Worm (Caenorhabditis elegans) whole organism, late embryonic: ENCODE data around the gene Y49A3A.4.
A peak's percentile ranks its signal among the peaks of the same experiment; 100 is the strongest.

Source experiments
- C08G9.2 ChIP-seq: sonication (generic microtip); optimal IDR thresholded peaks from 2 replicates; lab custom pipeline; 2016; ENCODE audit warnings: mild to moderate bottlenecking, missing genetic modification characterization, moderate library complexity, missing compliant biosample characterization
- C38D4.7 ChIP-seq: fragments of 200-800 bp; sonication (Bioruptor generic); optimal IDR thresholded peaks from 2 replicates; lab custom pipeline; 2018; ENCODE audit warnings: mild to moderate bottlenecking, missing genetic modification characterization, moderate library complexity, missing compliant biosample characterization
- K02D7.2 ChIP-seq: sonication (generic microtip); optimal IDR thresholded peaks from 2 replicates; lab custom pipeline; 2017; ENCODE audit warnings: mild to moderate bottlenecking, missing genetic modification characterization, missing compliant biosample characterization
- K09A11.1 ChIP-seq: sonication (generic microtip); optimal IDR thresholded peaks from 2 replicates; lab custom pipeline; 2017; ENCODE audit warnings: antibody characterized with exemption, mild to moderate bottlenecking, missing genetic modification characterization, missing compliant biosample characterization; ENCODE audit not compliant: insufficient read depth
- T23F11.4 ChIP-seq: fragments of 200-800 bp; sonication (Bioruptor generic); optimal IDR thresholded peaks from 2 replicates; lab custom pipeline; 2018; ENCODE audit warnings: mild to moderate bottlenecking, missing genetic modification characterization, missing compliant biosample characterization
- Y22D7AL.16 ChIP-seq: sonication (generic microtip); optimal IDR thresholded peaks from 2 replicates; lab custom pipeline; 2016; ENCODE audit warnings: missing genetic modification characterization, missing compliant biosample characterization
- ama-1 ChIP-seq: fragments of 150-350 bp; optimal IDR thresholded peaks from 2 replicates; lab custom pipeline; 2014
- ceh-14 ChIP-seq: sonication (generic microtip); optimal IDR thresholded peaks from 2 replicates; lab custom pipeline; 2016; ENCODE audit warnings: missing genotype, missing genetic modification characterization, missing compliant biosample characterization
- ceh-18 ChIP-seq: sonication (generic microtip); optimal IDR thresholded peaks from 2 replicates; lab custom pipeline; 2016; ENCODE audit warnings: missing genetic modification characterization, missing compliant biosample characterization
- ceh-2 ChIP-seq: sonication (generic microtip); optimal IDR thresholded peaks from 2 replicates; lab custom pipeline; 2016; ENCODE audit warnings: missing genotype, missing genetic modification characterization, missing compliant biosample characterization
- ceh-22 ChIP-seq: sonication (generic microtip); optimal IDR thresholded peaks from 2 replicates; lab custom pipeline; 2017; ENCODE audit warnings: missing biosample characterization, missing genetic modification characterization
- ceh-24 ChIP-seq: sonication (generic microtip); optimal IDR thresholded peaks from 2 replicates; lab custom pipeline; 2016; ENCODE audit warnings: mild to moderate bottlenecking, missing genetic modification characterization, missing compliant biosample characterization
- ceh-30 ChIP-seq: fragments of 150-350 bp; optimal IDR thresholded peaks from 2 replicates; lab custom pipeline; 2014; ENCODE audit warnings: missing biosample characterization, missing genetic modification characterization
- ceh-45 ChIP-seq: fragments of 200-800 bp; sonication (Bioruptor generic); IDR thresholded peaks from 2 replicates; pipeline ENCODE4 v1.3.6; 2022; ENCODE audit warnings: missing genetic modification reagents, missing genetic modification characterization, missing compliant biosample characterization
- ceh-48 ChIP-seq: sonication (generic microtip); optimal IDR thresholded peaks from 2 replicates; lab custom pipeline; 2016; ENCODE audit warnings: missing genetic modification characterization, inconsistent platforms, missing compliant biosample characterization
- ceh-6 ChIP-seq: fragments of 200-800 bp; sonication (Bioruptor generic); optimal IDR thresholded peaks from 2 replicates; lab custom pipeline; 2018; ENCODE audit warnings: mild to moderate bottlenecking, missing genetic modification characterization, missing compliant biosample characterization
- ceh-9 ChIP-seq: sonication (generic microtip); optimal IDR thresholded peaks from 2 replicates; lab custom pipeline; 2016; ENCODE audit warnings: mild to moderate bottlenecking, missing genetic modification characterization, inconsistent platforms, missing compliant biosample characterization
- dmd-4 ChIP-seq: sonication (generic microtip); optimal IDR thresholded peaks from 2 replicates; lab custom pipeline; 2016; ENCODE audit warnings: borderline replicate concordance, missing genetic modification characterization, missing compliant biosample characterization
- dve-1 ChIP-seq: sonication (generic microtip); optimal IDR thresholded peaks from 2 replicates; lab custom pipeline; 2017; ENCODE audit warnings: antibody characterized with exemption, mild to moderate bottlenecking, missing genetic modification characterization, missing compliant biosample characterization
- elt-2 ChIP-seq: sonication (generic microtip); optimal IDR thresholded peaks from 2 replicates; lab custom pipeline; 2016; ENCODE audit warnings: missing genetic modification reagents, missing genetic modification characterization, missing compliant biosample characterization
- elt-4 ChIP-seq: sonication (generic microtip); optimal IDR thresholded peaks from 2 replicates; lab custom pipeline; 2016; ENCODE audit warnings: missing genetic modification characterization, missing compliant biosample characterization
- ets-4 ChIP-seq: sonication (generic microtip); optimal IDR thresholded peaks from 2 replicates; lab custom pipeline; 2016; ENCODE audit warnings: missing genetic modification characterization, missing compliant biosample characterization
- fkh-10 ChIP-seq: fragments of 150-350 bp; optimal IDR thresholded peaks from 2 replicates; lab custom pipeline; 2014; ENCODE audit warnings: missing biosample characterization, missing genetic modification reagents, missing genetic modification characterization
- gmeb-2 ChIP-seq: sonication (generic microtip); optimal IDR thresholded peaks from 2 replicates; lab custom pipeline; 2016; ENCODE audit warnings: missing genetic modification characterization, inconsistent platforms, missing compliant biosample characterization
- hlh-13 ChIP-seq: fragments of 200-800 bp; sonication (Bioruptor generic); optimal IDR thresholded peaks from 2 replicates; lab custom pipeline; 2018; ENCODE audit warnings: mild to moderate bottlenecking, missing genetic modification characterization, missing compliant biosample characterization
- hlh-15 ChIP-seq: sonication (generic microtip); optimal IDR thresholded peaks from 2 replicates; lab custom pipeline; 2016; ENCODE audit warnings: missing genetic modification characterization, missing compliant biosample characterization
- hlh-30 ChIP-seq: sonication (generic microtip); optimal IDR thresholded peaks from 2 replicates; lab custom pipeline; 2017; ENCODE audit warnings: antibody characterized with exemption, missing genetic modification characterization, missing compliant biosample characterization; ENCODE audit not compliant: insufficient read depth
- hlh-6 ChIP-seq: sonication (generic microtip); optimal IDR thresholded peaks from 2 replicates; lab custom pipeline; 2016; ENCODE audit warnings: missing genotype, missing genetic modification characterization, missing compliant biosample characterization
- hlh-8 ChIP-seq: sonication (generic microtip); optimal IDR thresholded peaks from 2 replicates; lab custom pipeline; 2016; ENCODE audit warnings: missing genotype, missing genetic modification characterization, missing compliant biosample characterization
- lim-6 ChIP-seq: sonication (generic microtip); optimal IDR thresholded peaks from 2 replicates; lab custom pipeline; 2016; ENCODE audit warnings: missing genetic modification characterization, missing compliant biosample characterization
- lin-11 ChIP-seq: fragments of 200-800 bp; sonication (Bioruptor generic); optimal IDR thresholded peaks from 2 replicates; lab custom pipeline; 2018; ENCODE audit warnings: mild to moderate bottlenecking, missing genetic modification characterization, missing compliant biosample characterization
- madf-2 ChIP-seq: sonication (generic microtip); optimal IDR thresholded peaks from 2 replicates; lab custom pipeline; 2017; ENCODE audit warnings: missing genetic modification characterization, missing compliant biosample characterization
- mec-3 ChIP-seq: sonication (generic microtip); optimal IDR thresholded peaks from 2 replicates; lab custom pipeline; 2016; ENCODE audit warnings: borderline replicate concordance, missing genetic modification characterization, missing compliant biosample characterization
- nfya-1 ChIP-seq: sonication (generic microtip); optimal IDR thresholded peaks from 2 replicates; lab custom pipeline; 2017; ENCODE audit warnings: missing genetic modification characterization, mild to moderate bottlenecking, missing compliant biosample characterization, antibody characterized with exemption, moderate library complexity
- nhr-11 ChIP-seq: fragments of 150-350 bp; optimal IDR thresholded peaks from 2 replicates; lab custom pipeline; 2014; ENCODE audit warnings: missing biosample characterization, missing genetic modification characterization
- nhr-232 ChIP-seq: sonication (generic microtip); optimal IDR thresholded peaks from 2 replicates; lab custom pipeline; 2016; ENCODE audit warnings: missing genetic modification characterization, missing compliant biosample characterization
- pag-3 ChIP-seq: sonication (generic microtip); optimal IDR thresholded peaks from 2 replicates; lab custom pipeline; 2016; ENCODE audit warnings: missing compliant biosample characterization, missing genetic modification characterization, borderline replicate concordance
- pat-9 ChIP-seq: fragments of 200-800 bp; sonication (Bioruptor generic); optimal IDR thresholded peaks from 2 replicates; lab custom pipeline; 2018; ENCODE audit warnings: mild to moderate bottlenecking, missing genetic modification characterization, moderate library complexity, missing compliant biosample characterization
- pax-1 ChIP-seq: fragments of 150-350 bp; optimal IDR thresholded peaks from 2 replicates; lab custom pipeline; 2014; ENCODE audit warnings: missing biosample characterization, missing genetic modification characterization
- pha-4 ChIP-seq: fragments of 150-350 bp; optimal IDR thresholded peaks from 2 replicates; lab custom pipeline; 2018; ENCODE audit warnings: missing biosample characterization, missing genetic modification reagents, missing genetic modification characterization
- pqm-1 ChIP-seq: sonication (generic microtip); optimal IDR thresholded peaks from 2 replicates; lab custom pipeline; 2016; ENCODE audit warnings: missing genetic modification characterization, missing compliant biosample characterization
- ref-2 ChIP-seq: sonication (generic microtip); optimal IDR thresholded peaks from 2 replicates; lab custom pipeline; 2016; ENCODE audit warnings: missing genetic modification characterization, missing compliant biosample characterization
- rnt-1 ChIP-seq: sonication (generic microtip); optimal IDR thresholded peaks from 2 replicates; lab custom pipeline; 2016; ENCODE audit warnings: missing genetic modification characterization, missing compliant biosample characterization
- sox-2 ChIP-seq: fragments of 200-800 bp; sonication (Bioruptor generic); IDR thresholded peaks from 2 replicates; pipeline ENCODE4 v1.3.6; 2022; ENCODE audit warnings: missing genetic modification reagents, missing genetic modification characterization, missing compliant biosample characterization
- sox-4 ChIP-seq: sonication (generic microtip); optimal IDR thresholded peaks from 2 replicates; lab custom pipeline; 2017; ENCODE audit warnings: mild to moderate bottlenecking, missing genetic modification characterization, inconsistent platforms, missing compliant biosample characterization
- syd-9 ChIP-seq: sonication (generic microtip); optimal IDR thresholded peaks from 2 replicates; lab custom pipeline; 2016; ENCODE audit warnings: mild to moderate bottlenecking, missing genetic modification characterization, moderate library complexity, missing compliant biosample characterization
- tbx-2 ChIP-seq: sonication (generic microtip); optimal IDR thresholded peaks from 2 replicates; lab custom pipeline; 2016; ENCODE audit warnings: missing genetic modification characterization, missing compliant biosample characterization
- ttx-3 ChIP-seq: sonication (generic microtip); optimal IDR thresholded peaks from 2 replicates; lab custom pipeline; 2016; ENCODE audit warnings: missing genetic modification reagents, missing genetic modification characterization, missing compliant biosample characterization
- unc-42 ChIP-seq: sonication (generic microtip); optimal IDR thresholded peaks from 2 replicates; lab custom pipeline; 2016; ENCODE audit warnings: missing genotype, missing genetic modification characterization, missing compliant biosample characterization
- zip-5 ChIP-seq: sonication (generic microtip); optimal IDR thresholded peaks from 2 replicates; lab custom pipeline; 2016; ENCODE audit warnings: missing genetic modification characterization, missing compliant biosample characterization
- ztf-16 ChIP-seq: sonication (generic microtip); optimal IDR thresholded peaks from 2 replicates; lab custom pipeline; 2017; ENCODE audit warnings: missing genetic modification characterization, missing compliant biosample characterization

Gene Y49A3A.4

DNA sequence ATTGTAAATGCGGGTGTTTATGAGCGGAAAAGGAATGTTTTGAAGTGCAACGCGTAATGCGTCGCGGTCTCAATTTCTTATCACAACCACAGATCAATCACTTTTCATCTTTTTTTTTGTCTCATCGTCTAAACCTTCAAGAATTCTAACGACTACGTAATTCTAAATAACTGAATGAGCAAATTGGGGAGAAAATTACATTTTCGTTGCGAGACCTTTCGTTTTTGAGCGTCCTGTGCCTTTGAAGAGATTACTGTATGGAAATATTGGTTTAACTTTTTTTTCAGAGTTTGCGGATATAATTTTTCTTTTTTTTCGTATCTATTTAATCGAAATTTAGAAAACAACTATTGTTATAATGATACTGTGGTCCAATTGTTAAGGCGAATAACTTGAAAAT, 8.2 kb downstream of the Y49A3A.4 start:
- TF ChIP-seq hlh-15 (tag; lab: Kevin White, UChicago) (no peak), pha-4 (tag; lab: Kevin White, UChicago) (no peak), pax-1 (no peak), rnt-1 (no peak), hlh-13 (GFP tag; lab: Kevin White, UChicago) (no peak)

DNA sequence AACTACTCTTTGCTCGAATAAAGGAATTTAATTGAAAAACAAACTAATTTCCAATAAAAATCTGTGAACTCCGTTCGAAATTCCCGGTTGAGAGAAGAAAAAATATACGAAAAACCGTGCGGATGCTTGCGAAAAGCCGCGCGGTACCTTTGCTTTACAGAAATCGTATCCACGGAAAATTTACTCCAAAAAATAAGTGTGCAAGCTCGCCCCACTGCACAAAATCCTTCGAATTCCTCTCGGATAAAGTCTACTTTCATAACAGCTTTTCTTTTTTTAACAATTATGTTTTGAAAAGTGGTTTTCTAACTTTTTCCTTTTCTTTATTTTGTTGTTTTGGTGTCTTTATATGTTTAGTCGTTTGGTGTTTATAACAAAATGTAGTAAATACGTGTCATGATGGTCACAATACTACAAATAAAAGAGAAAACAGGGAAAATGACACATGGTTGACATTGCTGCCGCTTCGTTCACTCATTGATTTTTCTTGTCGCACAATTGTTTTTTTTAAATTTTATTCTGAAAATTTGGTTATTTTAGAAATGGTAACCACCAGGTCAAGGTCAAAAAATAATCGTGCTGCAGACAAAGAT, 11.4 kb downstream of the Y49A3A.4 start, which contains the start of gene cept-2:
cept-2 (plus strand) TSS at position 533 of the 593 bp plus-strand sequence.
- TF ChIP-seq ceh-24 (tag; lab: Kevin White, UChicago) (no peak), zip-5 (peak; percentile 32), ceh-30 (no peak), lin-11 (tag; lab: Kevin White, UChicago) (no peak), gmeb-2 (tag; lab: Kevin White, UChicago) (peak; percentile 21), ceh-48 (tag; lab: Kevin White, UChicago) (no peak), ets-4 (peak; percentile 46), ceh-22 (tag; lab: Kevin White, UChicago) (no peak), dve-1 (tag; lab: Kevin White, UChicago) (peak; percentile 56), Y22D7AL.16 (tag; lab: Kevin White, UChicago) (no peak), ztf-16 (peak; percentile 57), T23F11.4 (GFP tag; lab: Kevin White, UChicago) (no peak), ceh-18 (peak; percentile 77), dmd-4 (tag; lab: Kevin White, UChicago) (no peak), elt-2 (tag; lab: Kevin White, UChicago) (no peak), ceh-45 (no peak), ttx-3 (no peak), unc-42 (peak; percentile 83), tbx-2 (peak; percentile 87), mec-3 (tag; lab: Kevin White, UChicago) (no peak), nfya-1 (peak; percentile 75), pag-3 (no peak), pha-4 (tag; lab: Kevin White, UChicago) (no peak), hlh-8 (peak; percentile 58), pqm-1 (tag; lab: Kevin White, UChicago) (peak; percentile 8), nhr-11 (tag; lab: Kevin White, UChicago) (no peak), ceh-2 (peak; percentile 55), ref-2 (tag; lab: Kevin White, UChicago) (peak; percentile 91), K02D7.2 (tag; lab: Kevin White, UChicago) (no peak), nhr-232 (tag; lab: Kevin White, UChicago) (no peak), pax-1 (peak; percentile 75), elt-4 (tag; lab: Kevin White, UChicago) (no peak), ceh-6 (GFP tag; lab: Kevin White, UChicago) (no peak), C08G9.2 (tag; lab: Kevin White, UChicago) (peak; percentile 84), madf-2 (tag; lab: Kevin White, UChicago) (peak; percentile 44), sox-4 (tag; lab: Kevin White, UChicago) (no peak), ama-1 (lab: Kevin White, UChicago) (no peak), hlh-6 (tag; lab: Kevin White, UChicago) (no peak), K09A11.1 (tag; lab: Kevin White, UChicago) (peak; percentile 21), fkh-10 (GFP tag; lab: Kevin White, UChicago) (no peak), hlh-30 (peak; percentile 4), lim-6 (peak; percentile 73), ceh-9 (no peak), ceh-14 (tag; lab: Kevin White, UChicago) (peak; percentile 76), pat-9 (tag; lab: Kevin White, UChicago) (no peak), C38D4.7 (GFP tag; lab: Kevin White, UChicago) (no peak), syd-9 (tag; lab: Kevin White, UChicago) (no peak), sox-2 (GFP tag; lab: Robert Waterston, UW) (no peak)
